Worm (Caenorhabditis elegans): ENCODE data around the gene F49E8.8.

F49E8.8 gene

DNA sequence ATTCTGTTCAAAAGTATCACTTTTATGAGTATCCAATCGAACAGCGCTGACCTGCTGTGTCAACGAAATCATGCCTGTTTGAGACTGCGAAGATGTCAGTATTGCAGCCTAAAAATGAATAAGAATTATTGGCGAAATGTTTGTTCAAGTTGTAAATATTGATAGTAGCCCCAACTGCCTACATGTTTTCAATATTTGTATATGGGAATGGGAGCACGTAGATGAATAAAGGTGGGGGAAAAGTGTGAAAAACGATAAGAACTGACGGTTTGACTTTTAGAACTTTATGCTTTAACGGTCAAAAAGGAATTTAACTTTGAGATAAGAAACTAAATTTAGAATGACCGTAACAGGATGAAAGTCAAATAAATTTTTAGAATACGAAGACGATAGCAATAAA, 36.2 kb upstream of the F49E8.8 start:
- TF ChIP-seq F16B12.6 (tag; optimal IDR thresholded peaks at IDR 0.05) (no peak), efl-1 (optimal IDR thresholded peaks at IDR 0.05) (no peak), efl-1 (GFP tag; optimal IDR thresholded peaks at IDR 0.05 in 1 of 2) (peak in 1 of 2 experiments; percentile 68), lin-35 (GFP tag; optimal IDR thresholded peaks at IDR 0.05) (peak in 1 of 2 experiments; percentile 2), rnt-1 (tag; optimal IDR thresholded peaks at IDR 0.05) (no peak)

DNA sequence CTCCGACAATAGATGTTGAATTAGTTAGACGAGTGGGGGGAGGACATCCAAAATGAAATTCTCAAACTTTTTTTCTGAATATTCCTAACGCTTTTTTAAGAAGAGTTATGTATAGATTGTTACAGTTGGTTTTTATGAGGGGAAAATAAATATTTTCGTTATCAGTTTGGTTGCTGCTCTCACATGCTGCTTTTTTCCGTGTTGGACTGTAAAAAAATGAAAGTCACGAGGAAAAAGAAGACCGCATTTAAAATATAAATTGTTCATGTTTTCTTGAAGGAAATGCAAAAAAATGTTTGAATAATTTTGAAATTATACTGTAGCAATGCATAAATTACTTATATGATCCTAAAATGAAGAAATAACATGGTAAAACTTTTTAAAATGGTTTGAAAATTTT, 35.6 kb upstream of the F49E8.8 start:
- TF ChIP-seq lin-35 (GFP tag; optimal IDR thresholded peaks at IDR 0.05) (peak in 1 of 2 experiments; percentile 16), elt-2 (tag; optimal IDR thresholded peaks at IDR 0.05) (peak; percentile 72), lin-14 (GFP tag; optimal IDR thresholded peaks at IDR 0.05) (no peak)

DNA sequence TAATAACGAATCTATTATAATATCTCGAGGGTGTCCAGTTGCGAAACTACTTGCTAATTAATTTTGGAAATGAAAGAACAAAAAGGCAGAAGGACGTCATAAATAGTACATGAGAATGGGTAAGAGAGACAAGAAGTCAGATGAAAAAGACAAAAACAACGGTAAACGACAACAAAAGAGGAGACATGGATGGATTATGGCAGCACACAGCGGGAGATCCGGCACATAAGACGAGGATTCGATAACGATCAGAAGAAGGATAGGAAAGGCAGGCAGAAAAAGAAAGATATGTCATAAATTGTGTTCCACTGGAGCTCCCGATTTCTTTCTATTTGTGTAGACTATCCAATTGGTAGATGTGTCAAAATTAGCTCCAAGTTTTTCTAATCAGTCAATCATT, 34.8 kb upstream of the F49E8.8 start:
- no peak for TF ChIP-seq fos-1 (tag; optimal IDR thresholded peaks at IDR 0.05)
- no peak for TF ChIP-seq nhr-84 (tag; optimal IDR thresholded peaks at IDR 0.05)
- TF ChIP-seq nhr-85 (tag) = peak; percentile 29
- TF ChIP-seq tlp-1 (tag; optimal IDR thresholded peaks at IDR 0.05) = no peak
- peak; percentile 28 for TF ChIP-seq lin-14 (GFP tag; optimal IDR thresholded peaks at IDR 0.05)
- no peak for TF ChIP-seq isw-1 (GFP tag; IDR thresholded peaks at IDR 0.05)

DNA sequence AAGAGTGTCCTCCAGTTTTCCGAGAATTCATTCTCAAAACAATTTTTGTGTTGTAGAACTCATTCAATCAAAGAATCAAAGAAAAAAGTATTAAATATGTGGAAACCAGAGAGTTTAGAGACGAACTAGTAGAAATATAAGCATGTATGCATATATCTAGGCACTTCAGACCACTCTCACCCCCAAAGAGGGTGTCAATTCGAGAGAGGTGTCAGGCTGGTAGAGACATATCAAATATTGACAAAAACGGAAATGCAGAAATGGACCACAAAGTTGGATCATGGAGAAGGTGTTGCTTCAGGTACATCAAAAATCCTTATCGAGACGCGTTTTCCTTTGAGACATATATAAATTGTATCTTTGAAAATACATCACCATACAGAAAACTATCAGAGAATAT, 32.7 kb upstream of the F49E8.8 start:
- TF ChIP-seq fkh-4 (tag; optimal IDR thresholded peaks at IDR 0.05; ENCODE audit: borderline replicate concordance) (no peak), lin-14 (GFP tag; optimal IDR thresholded peaks at IDR 0.05) (peak; percentile 43)

DNA sequence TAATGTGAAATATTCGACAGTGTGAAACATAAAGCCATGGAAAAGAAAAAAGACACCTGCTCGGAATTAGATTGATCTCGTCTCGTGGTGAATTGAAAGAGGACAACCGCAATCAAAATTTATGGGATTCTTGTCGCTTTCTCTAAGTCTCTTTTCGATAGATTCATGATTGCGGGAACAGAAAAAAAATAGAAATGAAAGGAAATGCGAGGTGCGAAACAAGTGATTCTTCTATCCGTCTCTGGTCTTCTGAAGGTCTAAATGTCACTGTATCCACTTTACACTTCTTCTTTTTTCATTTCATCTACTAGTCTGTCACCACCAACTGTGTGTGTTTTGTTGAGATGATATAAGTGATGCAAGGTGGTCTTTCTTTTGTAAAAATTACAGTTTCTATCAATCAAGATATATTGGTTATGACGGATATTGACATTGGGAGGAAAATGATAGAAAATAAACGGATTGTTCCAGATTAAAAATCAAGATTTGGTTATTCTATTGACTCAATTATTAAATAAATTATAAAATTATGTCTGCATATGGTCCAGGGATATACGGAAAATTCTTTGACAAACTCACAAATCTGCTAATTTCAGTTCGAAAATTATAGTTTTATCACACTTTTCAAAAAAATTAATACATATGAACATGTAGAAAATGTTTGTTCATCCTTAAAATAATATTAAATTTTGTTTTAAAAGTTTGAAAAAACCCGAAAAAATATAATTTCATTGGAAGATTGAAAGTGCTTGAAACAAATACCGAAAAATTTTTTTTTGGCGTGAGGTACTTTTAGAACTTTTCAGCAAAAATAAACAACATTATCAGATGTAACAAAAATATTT, 26.0 kb upstream of the F49E8.8 start:
- TF ChIP-seq lsy-2 (tag; optimal IDR thresholded peaks at IDR 0.05) = peak in 1 of 2 experiments; percentile 44
- TF ChIP-seq lir-3 (tag; optimal IDR thresholded peaks at IDR 0.05; ENCODE audit: poor library complexity) = no peak
- TF ChIP-seq alr-1 (tag; optimal IDR thresholded peaks at IDR 0.05; ENCODE audit: borderline replicate concordance) = no peak
- TF ChIP-seq snu-23 (GFP tag; optimal IDR thresholded peaks at IDR 0.05) = peak; percentile 56
- TF ChIP-seq nhr-47 (tag; optimal IDR thresholded peaks at IDR 0.05) = no peak
- peak in 3 of 6 experiments; percentile 2 to 59 (median 12) for TF ChIP-seq elt-3 (tag; optimal IDR thresholded peaks at IDR 0.05)
- no peak for TF ChIP-seq ceh-90 (tag; optimal IDR thresholded peaks at IDR 0.05)
- TF ChIP-seq blmp-1 (tag; optimal IDR thresholded peaks at IDR 0.05) = peak; percentile 87
- no peak for TF ChIP-seq swsn-7 (tag; optimal IDR thresholded peaks at IDR 0.05)
- TF ChIP-seq nhr-85 (tag) = peak; percentile 87
- TF ChIP-seq pax-3 (tag; optimal IDR thresholded peaks at IDR 0.05) = no peak
- peak; percentile 40 for TF ChIP-seq dsc-1 (tag; optimal IDR thresholded peaks at IDR 0.05)
- TF ChIP-seq efl-1 (optimal IDR thresholded peaks at IDR 0.05) = no peak
- peak in 1 of 2 experiments; percentile 1 for TF ChIP-seq efl-1 (GFP tag; optimal IDR thresholded peaks at IDR 0.05 in 1 of 2)
- TF ChIP-seq C04F5.9 (tag; optimal IDR thresholded peaks at IDR 0.05) = no peak
- no peak for TF ChIP-seq ztf-4 (tag; optimal IDR thresholded peaks at IDR 0.05)
- peak; percentile 26 for TF ChIP-seq mep-1 (tag; optimal IDR thresholded peaks at IDR 0.05)
- peak; percentile 30 for TF ChIP-seq nhr-20 (tag; optimal IDR thresholded peaks at IDR 0.05)
- peak; percentile 34 for TF ChIP-seq nhr-71 (tag; optimal IDR thresholded peaks at IDR 0.05)
- TF ChIP-seq ztf-11 (tag; optimal IDR thresholded peaks at IDR 0.05) = no peak
- peak in 1 of 2 experiments; percentile 4 for TF ChIP-seq mdl-1 (tag; optimal IDR thresholded peaks at IDR 0.05)
- TF ChIP-seq ceh-8 (GFP tag; optimal IDR thresholded peaks at IDR 0.05) = no peak
- TF ChIP-seq ceh-88 (GFP tag; IDR thresholded peaks at IDR 0.05) = no peak
- TF ChIP-seq mab-9 (GFP tag; IDR thresholded peaks at IDR 0.05) = no peak
- peak; percentile 79 for TF ChIP-seq lin-14 (GFP tag; optimal IDR thresholded peaks at IDR 0.05)

Measured in whole organism, L1 larva.